Worm (Caenorhabditis elegans): ENCODE results near the gene pezo-1.

The pezo-1 gene

ce11 chrIV:9327706-9328105 lies 38.6 kb downstream of the pezo-1 start, which contains the start of gene clec-183:
TSS of gene clec-183 (plus strand) at chrIV:9328006.
- TF ChIP-seq egl-43 (GFP tag; IDR thresholded peaks at IDR 0.05) (no peak), mxl-2 (GFP tag; conservative IDR thresholded peaks at IDR 0.05) (no peak), hmg-1.1 (GFP tag; IDR thresholded peaks at IDR 0.05) (no peak), spr-1 (tag; optimal IDR thresholded peaks at IDR 0.05) (no peak), cey-2 (tag; optimal IDR thresholded peaks at IDR 0.05; ENCODE audit: borderline replicate concordance, insufficient read depth) (no peak), zag-1 (tag; optimal IDR thresholded peaks at IDR 0.05) (no peak), dmd-6 (GFP tag; IDR thresholded peaks at IDR 0.05) (no peak), mep-1 (tag; optimal IDR thresholded peaks at IDR 0.05) (no peak), unc-130 (GFP tag; optimal IDR thresholded peaks at IDR 0.05) (no peak), php-3 (GFP tag; IDR thresholded peaks at IDR 0.05) (no peak), F10B5.3 (tag; optimal IDR thresholded peaks at IDR 0.05) (no peak), lim-7 (GFP tag; IDR thresholded peaks at IDR 0.05) (no peak)

DNA sequence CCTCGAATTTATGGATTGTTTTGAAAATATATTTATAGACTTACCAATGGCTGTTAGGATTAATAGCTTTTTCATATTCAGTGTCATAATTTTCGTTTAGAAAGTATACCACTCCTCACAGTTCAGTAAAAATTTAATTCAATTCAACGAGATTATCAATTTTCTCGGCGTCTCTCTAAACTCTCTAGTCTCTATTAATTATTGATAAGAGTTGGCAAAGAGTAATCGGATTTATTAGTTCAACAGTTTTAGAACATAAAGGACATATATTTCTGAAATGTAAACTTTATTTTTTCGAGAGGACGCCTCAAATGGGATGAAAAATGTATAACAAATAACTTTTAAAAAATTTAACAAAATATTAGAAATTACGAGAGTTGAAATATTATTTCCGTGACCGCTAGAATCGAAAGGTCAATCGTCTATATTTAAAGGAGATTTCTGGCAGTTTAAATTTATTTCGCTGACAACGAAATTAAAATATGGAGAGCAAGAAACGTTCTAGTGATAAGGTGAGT lies 42.3 kb downstream of the pezo-1 start, which contains the start of the genes nspg-11 and F49C12.15:
Gene nspg-11 (minus strand): TSS at position 101 of the 518 bp plus-strand sequence.
Gene F49C12.15 (plus strand): TSS at position 468 of the 518 bp plus-strand sequence.
- TF ChIP-seq nhr-77 (tag; optimal IDR thresholded peaks at IDR 0.05) (no peak), hif-1 (tag; optimal IDR thresholded peaks at IDR 0.05) (no peak), zfp-2 (tag; optimal IDR thresholded peaks at IDR 0.05) (no peak), unc-62 (GFP tag; optimal IDR thresholded peaks at IDR 0.05 in 1 of 2) (no peak), unc-62 (tag; optimal IDR thresholded peaks at IDR 0.05) (no peak), ZK546.5 (tag; optimal IDR thresholded peaks at IDR 0.05) (no peak), zip-2 (tag; optimal IDR thresholded peaks at IDR 0.05) (no peak), unc-130 (GFP tag; optimal IDR thresholded peaks at IDR 0.05) (no peak), nhr-25 (tag; optimal IDR thresholded peaks at IDR 0.05; ENCODE audit: borderline replicate concordance, insufficient read depth) (no peak), nhr-111 (GFP tag; optimal IDR thresholded peaks at IDR 0.05) (no peak), daf-19 (GFP tag; conservative IDR thresholded peaks at IDR 0.05) (no peak), zag-1 (tag; optimal IDR thresholded peaks at IDR 0.05) (no peak), mep-1 (tag; optimal IDR thresholded peaks at IDR 0.05) (no peak), ama-1 (optimal IDR thresholded peaks at IDR 0.05) (no peak), mes-2 (tag; optimal IDR thresholded peaks at IDR 0.05; ENCODE audit: poor library complexity, severe bottlenecking) (no peak), dve-1 (tag; optimal IDR thresholded peaks at IDR 0.05; ENCODE audit: insufficient read depth) (no peak)

DNA sequence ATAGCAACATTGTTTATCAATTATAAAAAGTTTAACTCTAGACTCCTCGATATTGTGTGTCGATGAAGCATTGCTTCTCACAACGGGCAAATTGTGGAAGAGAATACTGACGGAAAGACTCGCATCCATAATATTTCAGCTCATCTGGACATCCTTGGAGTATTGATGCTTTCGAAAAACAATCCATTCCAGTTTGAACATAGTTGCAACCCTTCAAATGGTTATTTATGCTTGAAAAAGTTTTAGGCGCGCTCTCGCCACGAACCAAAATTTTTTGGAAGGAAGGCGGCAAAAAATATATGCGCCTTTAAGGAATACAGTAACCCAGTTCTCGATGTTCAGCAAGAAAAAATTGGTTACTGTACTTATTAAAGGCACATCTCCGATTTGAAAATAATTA lies 43.8 kb downstream of the pezo-1 start:
- no peak for TF ChIP-seq mdl-1 (tag; optimal IDR thresholded peaks at IDR 0.05)
- TF ChIP-seq T26A8.4 (GFP tag; IDR thresholded peaks at IDR 0.05): peak; percentile 54; the same call in 1 of the 2 replicates
- TF ChIP-seq gei-8 (GFP tag; optimal IDR thresholded peaks at IDR 0.05): peak; percentile 6
- TF ChIP-seq duxl-1 (tag; optimal IDR thresholded peaks at IDR 0.05; ENCODE audit: poor library complexity): peak; percentile 41
- peak; percentile 6 for TF ChIP-seq ama-1 (optimal IDR thresholded peaks at IDR 0.05)
- no peak for TF ChIP-seq tra-1 (GFP tag; IDR thresholded peaks at IDR 0.05)
- no peak for TF ChIP-seq Y105C5A.15 (GFP tag; IDR thresholded peaks at IDR 0.05)
- peak; percentile 0 for TF ChIP-seq dve-1 (tag; optimal IDR thresholded peaks at IDR 0.05; ENCODE audit: insufficient read depth)
- TF ChIP-seq T20F7.1 (GFP tag; optimal IDR thresholded peaks at IDR 0.05): peak; percentile 37
- TF ChIP-seq lin-38 (GFP tag; IDR thresholded peaks at IDR 0.05): 0 out of 2 replicates have a peak, but pooled peaks have one; percentile 26
- no peak for TF ChIP-seq fkh-10 (GFP tag; optimal IDR thresholded peaks at IDR 0.05)
- no peak for TF ChIP-seq daf-19 (GFP tag; conservative IDR thresholded peaks at IDR 0.05)
- TF ChIP-seq php-3 (GFP tag; IDR thresholded peaks at IDR 0.05): 0 out of 2 replicates have a peak, but pooled peaks have one; percentile 7
- TF ChIP-seq mes-2 (tag; optimal IDR thresholded peaks at IDR 0.05; ENCODE audit: poor library complexity, severe bottlenecking): no peak
- 0 out of 2 replicates have a peak, but pooled peaks have one; percentile 12 for TF ChIP-seq nhr-42 (GFP tag; IDR thresholded peaks at IDR 0.05)
- 0 out of 2 replicates have a peak, but pooled peaks have one; percentile 10 for TF ChIP-seq arid-1 (GFP tag; conservative IDR thresholded peaks at IDR 0.05)
- TF ChIP-seq nhr-102 (tag; optimal IDR thresholded peaks at IDR 0.05): peak; percentile 25
- TF ChIP-seq snpc-1.2 (GFP tag; IDR thresholded peaks at IDR 0.05): no peak

Data from whole organism, L4 larva.